Fruit fly (Drosophila melanogaster) whole organism, prepupa: ENCODE measurements around the gene ImpE3.
"Not testable (repeated sequence)": the region's sequence is repeated elsewhere in the genome, so short reads cannot be mapped to it uniquely, and the experiment has no call there.

Experiments
- CG10631 ChIP-seq: fragments of 200-800 bp; sonication (Bioruptor generic); optimal IDR thresholded peaks from 2 replicates; lab custom pipeline; 2016; ENCODE audit warnings: missing biosample characterization, missing genetic modification characterization
- CG11294 ChIP-seq: fragments of 200-800 bp; sonication (Bioruptor generic); IDR thresholded peaks from 2 replicates; pipeline ENCODE4 v1.3.6; 2022; ENCODE audit warnings: missing biosample characterization, missing genetic modification characterization
- CG11762 ChIP-seq: fragments of 200-800 bp; sonication (Bioruptor generic); optimal IDR thresholded peaks from 3 replicates; lab custom pipeline; 2016; ENCODE audit warnings: missing biosample characterization, missing genetic modification characterization; ENCODE audit not compliant: insufficient read depth
- CG11902 ChIP-seq: fragments of 200-800 bp; sonication (Bioruptor generic); optimal IDR thresholded peaks from 3 replicates; lab custom pipeline; 2016; ENCODE audit warnings: missing biosample characterization, missing genetic modification characterization
- CG1621 ChIP-seq: fragments of 200-800 bp; sonication (Bioruptor generic); optimal IDR thresholded peaks from 3 replicates; lab custom pipeline; 2018; ENCODE audit warnings: missing biosample characterization, mild to moderate bottlenecking, missing genetic modification characterization
- CG16779 ChIP-seq: fragments of 200-800 bp; sonication (Bioruptor generic); optimal IDR thresholded peaks from 3 replicates; lab custom pipeline; 2017; ENCODE audit warnings: missing biosample characterization, mild to moderate bottlenecking, missing genetic modification characterization
- CG3032 ChIP-seq: fragments of 200-800 bp; optimal IDR thresholded peaks from 2 replicates; lab custom pipeline; 2019; ENCODE audit warnings: missing biosample characterization, mild to moderate bottlenecking, missing genetic modification characterization, moderate library complexity
- CG32006 ChIP-seq: fragments of 200-800 bp; sonication (Bioruptor generic); optimal IDR thresholded peaks from 3 replicates; lab custom pipeline; 2017; ENCODE audit warnings: missing biosample characterization, mild to moderate bottlenecking, missing genetic modification characterization
- CG34406 ChIP-seq: fragments of 200-800 bp; sonication (Bioruptor generic); optimal IDR thresholded peaks from 3 replicates; lab custom pipeline; 2016; ENCODE audit warnings: missing biosample characterization, missing genetic modification characterization
- CG3919 ChIP-seq: fragments of 200-800 bp; sonication (Bioruptor generic); optimal IDR thresholded peaks from 3 replicates; lab custom pipeline; 2016; ENCODE audit warnings: missing biosample characterization, missing genetic modification characterization
- CG6163 ChIP-seq: fragments of 200-800 bp; sonication (Bioruptor generic); IDR thresholded peaks from 3 replicates; pipeline ENCODE4 v1.3.6; 2022; ENCODE audit warnings: missing biosample characterization, missing genetic modification characterization
- CG6792 ChIP-seq: fragments of 200-800 bp; sonication (Bioruptor generic); optimal IDR thresholded peaks from 3 replicates; lab custom pipeline; 2016; ENCODE audit warnings: missing biosample characterization, missing genetic modification characterization
- CG6808 ChIP-seq: fragments of 200-800 bp; sonication (Bioruptor generic); optimal IDR thresholded peaks from 3 replicates; lab custom pipeline; 2017; ENCODE audit warnings: missing biosample characterization, missing genetic modification characterization, mild to moderate bottlenecking, moderate library complexity, missing genetic modification reagents
- CG6854 ChIP-seq: fragments of 200-800 bp; sonication (Bioruptor generic); optimal IDR thresholded peaks from 2 replicates; lab custom pipeline; 2017; ENCODE audit warnings: missing biosample characterization, mild to moderate bottlenecking, missing genetic modification characterization
- CG7368 ChIP-seq: fragments of 200-800 bp; sonication (Bioruptor generic); optimal IDR thresholded peaks from 3 replicates; lab custom pipeline; 2016; ENCODE audit warnings: missing biosample characterization, missing genetic modification characterization
- CG8119 ChIP-seq: fragments of 200-800 bp; sonication (Bioruptor generic); IDR thresholded peaks from 3 replicates; pipeline ENCODE4 v1.3.6; 2022; ENCODE audit warnings: missing biosample characterization, missing genetic modification characterization
- CG8319 ChIP-seq: fragments of 200-800 bp; sonication (Bioruptor generic); optimal IDR thresholded peaks from 3 replicates; lab custom pipeline; 2016; ENCODE audit warnings: missing biosample characterization, missing genetic modification characterization
- CG8632 ChIP-seq: fragments of 200-800 bp; sonication (Bioruptor generic); optimal IDR thresholded peaks from 3 replicates; lab custom pipeline; 2016; ENCODE audit warnings: missing biosample characterization, missing genetic modification characterization
- Eip75B ChIP-seq: fragments of 200-800 bp; sonication (Bioruptor generic); optimal IDR thresholded peaks from 3 replicates; lab custom pipeline; 2016; ENCODE audit warnings: missing biosample characterization, missing genetic modification characterization
- Eip78C ChIP-seq: fragments of 200-800 bp; sonication (Bioruptor generic); peaks from one replicate; lab custom pipeline; 2016; ENCODE audit warnings: missing biosample characterization, missing genetic modification characterization
- Eip93F ChIP-seq: fragments of 200-800 bp; sonication (Bioruptor generic); optimal IDR thresholded peaks from 2 replicates; lab custom pipeline; 2016; ENCODE audit warnings: missing biosample characterization, mild to moderate bottlenecking, missing genetic modification characterization
- Ets21C ChIP-seq: fragments of 200-800 bp; sonication (Bioruptor generic); optimal IDR thresholded peaks from 3 replicates; lab custom pipeline; 2016; ENCODE audit warnings: missing biosample characterization, missing genetic modification characterization
- Ets96B ChIP-seq: fragments of 200-800 bp; optimal IDR thresholded peaks from 2 replicates; lab custom pipeline; 2019; ENCODE audit warnings: missing biosample characterization, mild to moderate bottlenecking, missing genetic modification characterization, moderate library complexity
- Hr39 ChIP-seq: fragments of 200-800 bp; sonication (Bioruptor generic); optimal IDR thresholded peaks from 2 replicates; lab custom pipeline; 2016; ENCODE audit warnings: missing biosample characterization, missing genetic modification characterization
- Hr4 ChIP-seq: fragments of 200-800 bp; sonication (Bioruptor generic); optimal IDR thresholded peaks from 3 replicates; lab custom pipeline; 2016; ENCODE audit warnings: missing biosample characterization, missing genetic modification characterization
- Met ChIP-seq: fragments of 200-800 bp; sonication (Bioruptor generic); optimal IDR thresholded peaks from 3 replicates; lab custom pipeline; 2016; ENCODE audit warnings: missing biosample characterization, missing genetic modification characterization
- OdsH ChIP-seq: fragments of 200-800 bp; sonication (Bioruptor generic); optimal IDR thresholded peaks from 3 replicates; lab custom pipeline; 2016; ENCODE audit warnings: missing biosample characterization, missing genetic modification characterization
- Smox ChIP-seq: fragments of 200-800 bp; sonication (Bioruptor generic); optimal IDR thresholded peaks from 3 replicates; lab custom pipeline; 2016; ENCODE audit warnings: missing biosample characterization, missing genetic modification characterization
- Sox102F ChIP-seq: fragments of 200-800 bp; sonication (Bioruptor generic); optimal IDR thresholded peaks from 2 replicates; lab custom pipeline; 2016; ENCODE audit warnings: missing biosample characterization, mild to moderate bottlenecking, missing genetic modification characterization
- Sox14 ChIP-seq: fragments of 200-800 bp; sonication (Bioruptor generic); optimal IDR thresholded peaks from 3 replicates; lab custom pipeline; 2016; ENCODE audit warnings: missing biosample characterization, missing genetic modification characterization
- achi ChIP-seq: fragments of 200-800 bp; sonication (Bioruptor generic); optimal IDR thresholded peaks from 3 replicates; lab custom pipeline; 2016; ENCODE audit warnings: missing biosample characterization, missing genetic modification characterization
- acj6 ChIP-seq: fragments of 200-800 bp; sonication (Bioruptor generic); optimal IDR thresholded peaks from 3 replicates; lab custom pipeline; 2016; ENCODE audit warnings: missing biosample characterization, missing genetic modification characterization
- dsx ChIP-seq: fragments of 200-800 bp; optimal IDR thresholded peaks from 3 replicates; lab custom pipeline; 2019; ENCODE audit warnings: missing biosample characterization, mild to moderate bottlenecking, missing genetic modification characterization, moderate library complexity; ENCODE audit not compliant: poor library complexity, severe bottlenecking
- esn ChIP-seq: fragments of 200-800 bp; sonication (Bioruptor generic); optimal IDR thresholded peaks from 2 replicates; lab custom pipeline; 2016; ENCODE audit warnings: missing biosample characterization, mild to moderate bottlenecking, missing genetic modification characterization, moderate library complexity
- fd59A ChIP-seq: fragments of 200-800 bp; sonication (Bioruptor generic); optimal IDR thresholded peaks from 2 replicates; lab custom pipeline; 2017; ENCODE audit warnings: missing biosample characterization, mild to moderate bottlenecking, missing genetic modification characterization, missing genetic modification reagents
- lz ChIP-seq: fragments of 200-800 bp; sonication (Bioruptor generic); optimal IDR thresholded peaks from 3 replicates; lab custom pipeline; 2016; ENCODE audit warnings: missing biosample characterization, missing genetic modification characterization
- pdm3 ChIP-seq: fragments of 200-800 bp; sonication (Bioruptor generic); optimal IDR thresholded peaks from 3 replicates; lab custom pipeline; 2016; ENCODE audit warnings: missing biosample characterization, missing genetic modification characterization
- salr ChIP-seq, 2 experiments: fragments of 200-800 bp; sonication (Bioruptor generic); optimal IDR thresholded peaks; 3 replicates each; lab custom pipeline; 2016 to 2018; ENCODE audit warnings: missing biosample characterization in 2 of 2, missing genetic modification characterization in 2 of 2, mild to moderate bottlenecking in 1 of 2
- spab ChIP-seq: fragments of 200-800 bp; sonication (Bioruptor generic); optimal IDR thresholded peaks from 2 replicates; lab custom pipeline; 2017; ENCODE audit warnings: missing biosample characterization, mild to moderate bottlenecking, missing genetic modification characterization, missing genetic modification reagents
- ss ChIP-seq, 2 experiments: fragments of 200-800 bp; sonication (Bioruptor generic); optimal IDR thresholded peaks; 2 replicates in 1 of 2; 3 replicates in 1 of 2; lab custom pipeline; 2017 to 2018; ENCODE audit warnings: mild to moderate bottlenecking in 2 of 2, missing biosample characterization in 2 of 2, missing genetic modification characterization in 2 of 2, moderate library complexity in 1 of 2
- svp ChIP-seq: fragments of 200-800 bp; sonication (Bioruptor generic); peaks from one replicate; lab custom pipeline; 2016; ENCODE audit warnings: missing biosample characterization, missing genetic modification characterization

The ImpE3 gene

dm6 chr3R:8072635-8073034 is 43.3 kb upstream of the ImpE3 start (continued):
- TF ChIP-seq CG6792 (GFP tag; lab: Kevin White, UChicago) (no peak), Ets21C (GFP tag; lab: Kevin White, UChicago) (no peak), Eip75B (GFP tag; lab: Kevin White, UChicago) (no peak), Eip78C (GFP tag; lab: Kevin White, UChicago) (peak; percentile 76), CG7368 (no peak), CG3032 (tag; lab: Kevin White, UChicago) (peak; percentile 31), CG11294 (GFP tag; lab: Robert Waterston, UW) (no peak; the same call in 1 of the 2 replicates), CG34406 (GFP tag; lab: Kevin White, UChicago) (no peak), dsx (GFP tag; lab: Kevin White, UChicago) (no peak), OdsH (GFP tag; lab: Kevin White, UChicago) (peak; percentile 24), Met (GFP tag; lab: Kevin White, UChicago) (no peak), ss (GFP tag; optimal IDR thresholded peaks at IDR 0.05; lab: Kevin White, UChicago) (peak in 1 of 2 experiments; percentile 4)

dm6 chr3R:8058984-8059383 is 29.6 kb upstream of the ImpE3 start, which contains the start of gene mAChR-B:
Gene mAChR-B, plus strand, starts transcription at chr3R:8059284.
- no peak for TF ChIP-seq Met (GFP tag; lab: Kevin White, UChicago)
- TF ChIP-seq CG6163 (GFP tag; lab: Robert Waterston, UW), result 0 out of 3 replicates have a peak, but pooled peaks have one; percentile 9
- TF ChIP-seq, all 60 proteins: peak for 1

- TF ChIP-seq CG6854; CG6163 (GFP tag; lab: Robert Waterston, UW); CG34406 (GFP tag; lab: Kevin White, UChicago): not testable (repeated sequence)
- TF ChIP-seq, all 60 proteins: peak for 0; not testable (repeated sequence) for 60
Observed at dm6 chr3R:8049373-8049772, 20.0 kb upstream of the ImpE3 start, which contains the start of gene CG43061. Gene CG43061, plus strand, starts transcription at chr3R:8049673.

dm6 chr3R:8048867-8049266 is 19.5 kb upstream of the ImpE3 start, which contains the start of gene CG43618:
Gene CG43618, plus strand, starts transcription at chr3R:8049167.
- not testable (repeated sequence) for TF ChIP-seq fd59A, acj6, achi (GFP tag; lab: Kevin White, UChicago)

- peak; percentile 25; the same call in 1 of the 3 replicates for TF ChIP-seq CG6163 (GFP tag; lab: Robert Waterston, UW)
- TF ChIP-seq Ets96B (tag; lab: Kevin White, UChicago), result peak; percentile 30
- peak; percentile 52 for TF ChIP-seq Sox102F
- TF ChIP-seq salr (GFP tag; optimal IDR thresholded peaks at IDR 0.05; lab: Kevin White, UChicago), result no peak
- TF ChIP-seq CG3919 (GFP tag; lab: Kevin White, UChicago), result no peak
- peak; percentile 5 for TF ChIP-seq Met (GFP tag; lab: Kevin White, UChicago)
- 0 out of 3 replicates have a peak, but pooled peaks have one; percentile 11 for TF ChIP-seq CG8119 (GFP tag; lab: Robert Waterston, UW)
- peak; percentile 70 for TF ChIP-seq Sox14 (GFP tag; lab: Kevin White, UChicago)
- peak; percentile 10 for TF ChIP-seq Eip75B (GFP tag; lab: Kevin White, UChicago)
- TF ChIP-seq Smox (GFP tag; lab: Kevin White, UChicago), result peak; percentile 41
- peak; percentile 37 for TF ChIP-seq CG32006 (GFP tag; lab: Kevin White, UChicago)
- peak; percentile 0 for TF ChIP-seq spab
- peak; percentile 8 for TF ChIP-seq CG8632
- no peak for TF ChIP-seq CG10631 (GFP tag; lab: Kevin White, UChicago)
- peak; percentile 0 for TF ChIP-seq CG1621
- peak; percentile 39 for TF ChIP-seq Hr4 (GFP tag; lab: Kevin White, UChicago)
- no peak for TF ChIP-seq CG11294 (GFP tag; lab: Robert Waterston, UW)
- TF ChIP-seq acj6 (GFP tag; lab: Kevin White, UChicago), result peak; percentile 27
- TF ChIP-seq CG11762, result no peak
- peak; percentile 94 for TF ChIP-seq svp (GFP tag; lab: Kevin White, UChicago)
- peak; percentile 16 for TF ChIP-seq CG3032 (tag; lab: Kevin White, UChicago)
- TF ChIP-seq Eip93F (GFP tag; lab: Kevin White, UChicago), result no peak
- TF ChIP-seq CG16779, result no peak
- TF ChIP-seq pdm3, result peak; percentile 18
- TF ChIP-seq CG11902 (GFP tag; lab: Kevin White, UChicago), result no peak
- TF ChIP-seq Hr39, result peak; percentile 28
- no peak for TF ChIP-seq CG8319 (GFP tag; lab: Kevin White, UChicago)
- TF ChIP-seq esn (GFP tag; lab: Kevin White, UChicago), result peak; percentile 43
- TF ChIP-seq lz (GFP tag; lab: Kevin White, UChicago), result peak; percentile 19
- TF ChIP-seq CG6808, result no peak
Observed at dm6 chr3R:8040843-8041242, 11.5 kb upstream of the ImpE3 start, which contains the start of gene CG43060. Gene CG43060, plus strand, starts transcription at chr3R:8041224.
